Fruit fly (Drosophila melanogaster) whole organism, wandering third instar larva: ENCODE results near the gene CG18404.

ENCODE experiments used
- Hr78 ChIP-seq: fragments of >200 bp; optimal IDR thresholded peaks from 2 replicates; lab custom pipeline; 2017; ENCODE audit warnings: missing biosample characterization, missing genetic modification characterization
- dl ChIP-seq, 2 experiments: fragments of 175-275, 200-275 bp in 1 of 2; fragments of 200-275 bp in 1 of 2; sonication (Bioruptor generic); optimal IDR thresholded peaks; lab custom pipeline; 2018; ENCODE audit warnings: mild to moderate bottlenecking in 2 of 2, missing biosample characterization in 2 of 2, missing genetic modification characterization in 2 of 2, moderate library complexity in 2 of 2; ENCODE audit not compliant: partially characterized antibody in 2 of 2, insufficient read depth in 1 of 2

- TF ChIP-seq dl (GFP tag; optimal IDR thresholded peaks at IDR 0.05; lab: Kevin White, UChicago; ENCODE audit: insufficient read depth in 1 of 2, partially characterized antibody in 2 of 2) (no peak), Hr78 (GFP tag; lab: Kevin White, UChicago) (no peak)
These were observed 43.3 kb upstream of the CG18404 start, which contains the start of gene Anp for dm6 chr3R:30209648-30210047.
